Fruit fly (Drosophila melanogaster) S2 (cell line): ENCODE data around the gene CG4467.

ENCODE experiments used
- CG8478 ChIP-seq: fragments of >200 bp; optimal IDR thresholded peaks from 2 replicates; lab custom pipeline; 2018
- CTCF ChIP-seq, 2 experiments: fragments of >200 bp; optimal IDR thresholded peaks; 2 replicates each; lab custom pipeline; 2018

Gene CG4467

dm6 chr3R:23258524-23258923, 9.8 kb upstream of the CG4467 start:
- TF ChIP-seq CTCF (optimal IDR thresholded peaks at IDR 0.05; lab: Kevin White, UChicago) (no peak), CG8478 (lab: Kevin White, UChicago) (no peak)

- TF ChIP-seq CTCF (optimal IDR thresholded peaks at IDR 0.05; lab: Kevin White, UChicago) (no peak), CG8478 (lab: Kevin White, UChicago) (no peak)
These were observed 9.3 kb upstream of the CG4467 start, which contains the start of the genes wda and Pex11c for dm6 chr3R:23257986-23258427. wda (minus strand) TSS chr3R:23258087. Pex11c (plus strand) TSS chr3R:23258365.

- TF ChIP-seq CG8478 (lab: Kevin White, UChicago), result no peak
- no peak for TF ChIP-seq CTCF (optimal IDR thresholded peaks at IDR 0.05; lab: Kevin White, UChicago)
These were observed 2.6 kb upstream of the CG4467 start, which contains the start of the genes Rad60 and EloA for dm6 chr3R:23251256-23251655. Rad60 (minus strand) TSS chr3R:23251477. EloA (plus strand) TSS chr3R:23251563.

- no peak for TF ChIP-seq CG8478 (lab: Kevin White, UChicago)
- TF ChIP-seq CTCF (optimal IDR thresholded peaks at IDR 0.05; lab: Kevin White, UChicago), result no peak
These were observed 8.6 kb downstream of the CG4467 start for dm6 chr3R:23239934-23240632.

- no peak for TF ChIP-seq CTCF (optimal IDR thresholded peaks at IDR 0.05; lab: Kevin White, UChicago)
- no peak for TF ChIP-seq CG8478 (lab: Kevin White, UChicago)
These were observed 9.7 kb downstream of the CG4467 start for dm6 chr3R:23239051-23239450.

DNA sequence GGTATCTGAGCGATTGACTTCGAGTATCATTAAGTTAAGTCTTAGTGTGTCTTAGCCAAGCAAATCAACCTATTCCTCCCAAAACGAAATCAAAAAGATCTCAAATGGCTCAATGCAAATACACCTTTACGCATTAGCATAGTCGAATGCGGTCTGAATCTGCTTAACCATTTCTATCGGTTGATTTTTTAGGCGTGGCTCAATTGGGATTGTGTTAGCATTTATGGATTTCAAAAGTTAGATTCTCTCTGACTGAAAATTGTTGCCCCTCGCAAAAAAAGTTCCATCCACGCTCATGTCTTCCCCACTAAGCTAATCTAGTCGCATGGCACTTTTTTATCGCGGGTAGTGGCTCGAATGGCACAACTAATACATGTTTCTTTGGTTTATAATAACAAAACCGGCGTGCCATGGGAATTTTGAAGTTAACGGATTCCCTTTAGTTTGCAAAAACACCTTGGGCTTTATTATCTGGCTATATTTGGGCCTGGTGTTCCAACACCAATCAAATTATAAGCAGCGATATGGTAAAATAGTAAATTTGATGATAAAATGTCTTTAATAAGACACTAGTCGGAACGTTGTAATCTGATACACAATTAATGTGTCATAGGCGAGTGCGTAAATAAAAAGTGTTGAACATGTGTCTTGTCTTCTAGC, 20.0 kb downstream of the CG4467 start:
- TF ChIP-seq CG8478 (lab: Kevin White, UChicago) (no peak), CTCF (optimal IDR thresholded peaks at IDR 0.05; lab: Kevin White, UChicago) (no peak)

DNA sequence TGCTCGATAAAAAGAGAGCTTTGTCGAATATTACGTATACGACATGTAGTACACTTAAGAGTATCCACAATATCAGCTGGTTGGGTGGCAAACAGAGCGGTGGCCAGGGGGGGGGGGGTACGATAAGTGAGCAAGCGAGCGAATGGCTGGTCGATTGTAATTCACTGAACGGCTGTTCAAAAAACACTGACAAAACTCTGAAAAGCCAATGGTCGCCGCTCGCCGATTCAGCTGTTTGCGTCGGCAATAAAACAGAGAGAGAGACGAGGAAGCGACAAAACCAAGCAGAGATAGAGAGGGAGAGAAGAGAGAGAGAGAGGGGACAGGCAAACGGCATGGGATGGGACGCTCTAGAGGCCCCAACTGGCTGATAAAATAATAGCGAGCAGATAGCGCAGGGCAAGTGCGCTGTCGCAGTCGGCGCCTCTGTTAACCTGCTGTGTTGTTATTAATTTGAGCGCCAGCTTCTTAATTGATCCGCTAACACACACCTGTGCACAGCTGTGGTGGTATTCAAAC, 22.1 kb downstream of the CG4467 start, which contains the start of gene cnc:
cnc (minus strand) TSS at position 191 of the 519 bp plus-strand sequence.
- TF ChIP-seq CTCF (optimal IDR thresholded peaks at IDR 0.05; lab: Kevin White, UChicago), result no peak
- no peak for TF ChIP-seq CG8478 (lab: Kevin White, UChicago)

DNA sequence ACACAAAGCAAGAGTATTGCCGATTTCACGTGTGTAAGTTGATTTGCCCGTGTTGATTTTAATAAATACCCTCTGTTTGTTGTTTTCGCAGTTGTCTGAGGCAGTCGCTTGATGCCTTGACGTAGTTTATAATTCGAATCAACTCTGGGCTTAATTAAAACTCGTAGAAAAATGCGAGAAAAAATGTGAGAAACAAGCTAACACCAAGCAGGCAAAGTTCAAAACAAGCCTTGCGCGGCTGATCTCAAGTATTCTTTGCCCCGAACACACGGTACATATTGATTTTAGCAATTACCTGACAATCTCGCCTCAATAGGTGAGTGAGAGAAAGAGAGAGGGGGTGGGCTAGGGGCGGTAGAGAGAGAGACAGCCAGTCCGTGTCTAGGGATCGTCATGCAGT, 23.4 kb downstream of the CG4467 start:
- TF ChIP-seq CTCF (optimal IDR thresholded peaks at IDR 0.05; lab: Kevin White, UChicago), result no peak
- TF ChIP-seq CG8478 (lab: Kevin White, UChicago), result no peak

DNA sequence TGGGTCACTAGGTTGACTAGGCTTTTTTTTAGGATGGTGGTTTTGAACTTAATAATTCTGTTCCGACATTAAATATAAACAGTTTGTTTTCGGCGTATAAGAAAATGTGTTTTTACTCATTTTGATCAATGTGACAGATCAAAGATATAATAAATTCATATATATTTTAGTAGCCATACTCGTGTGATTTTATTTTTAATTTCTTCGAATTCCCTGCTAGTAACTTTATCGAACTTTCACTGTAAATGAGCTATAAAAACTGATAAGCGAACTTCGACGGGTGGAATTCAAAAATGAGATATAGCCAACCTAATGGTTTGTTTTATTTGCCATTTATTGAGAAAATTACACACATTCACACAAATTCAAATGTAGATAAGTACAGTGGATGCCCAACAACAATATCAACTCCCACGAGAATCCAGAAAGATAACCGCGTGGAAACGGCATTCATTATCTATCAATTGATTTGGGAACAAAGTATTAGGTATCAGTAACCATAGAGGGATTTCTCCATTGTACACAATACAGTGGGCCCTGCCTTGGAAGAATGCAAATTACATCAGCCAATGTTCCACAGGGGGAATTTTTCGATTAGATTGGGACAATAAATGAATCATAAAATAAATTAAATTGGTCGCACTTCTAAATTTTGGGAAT, 25.4 kb downstream of the CG4467 start:
- no peak for TF ChIP-seq CTCF (optimal IDR thresholded peaks at IDR 0.05; lab: Kevin White, UChicago)
- no peak for TF ChIP-seq CG8478 (lab: Kevin White, UChicago)

- TF ChIP-seq CG8478 (lab: Kevin White, UChicago) (no peak), CTCF (optimal IDR thresholded peaks at IDR 0.05; lab: Kevin White, UChicago) (no peak)
These were observed 27.0 kb downstream of the CG4467 start for dm6 chr3R:23221680-23222148.

- TF ChIP-seq CG8478 (lab: Kevin White, UChicago) (no peak), CTCF (optimal IDR thresholded peaks at IDR 0.05; lab: Kevin White, UChicago) (no peak)
These were observed 27.6 kb downstream of the CG4467 start for dm6 chr3R:23221003-23221679.

DNA sequence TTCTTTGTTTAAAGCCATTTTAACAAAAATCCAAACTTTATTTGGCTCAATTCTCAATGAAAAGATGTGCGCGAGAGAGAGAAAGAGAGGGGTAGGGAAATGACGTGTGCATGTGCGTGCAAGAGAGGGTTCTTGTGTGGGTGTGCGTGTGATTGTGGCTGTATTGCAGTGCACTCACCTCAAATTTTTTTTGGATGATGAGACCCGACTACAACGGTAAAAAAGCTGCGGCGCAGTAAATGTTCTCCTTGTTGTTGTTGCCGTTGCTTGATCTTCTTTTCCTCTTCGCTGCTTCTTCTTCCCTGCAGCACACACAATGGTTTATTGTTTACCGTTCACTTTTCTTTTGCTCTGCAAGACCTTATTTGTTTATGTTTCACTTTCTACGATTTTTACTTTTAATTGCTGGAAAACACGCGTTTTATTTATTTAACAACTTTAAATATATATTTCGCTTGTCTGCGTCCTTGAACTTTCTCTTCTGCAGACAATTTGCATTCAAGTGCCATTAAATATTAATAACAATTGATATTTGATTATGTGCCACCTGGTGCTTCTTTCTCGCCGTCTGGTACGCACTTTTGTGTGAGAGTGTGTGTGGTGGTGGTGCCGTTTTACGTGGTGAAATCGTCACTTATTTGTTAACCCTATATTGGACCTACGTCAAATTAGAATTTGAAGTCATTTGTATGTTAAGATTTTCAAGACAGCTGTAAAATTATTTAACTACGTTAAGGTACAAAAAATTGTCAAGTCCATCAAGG, 28.3 kb downstream of the CG4467 start:
- no peak for TF ChIP-seq CG8478 (lab: Kevin White, UChicago)
- TF ChIP-seq CTCF (optimal IDR thresholded peaks at IDR 0.05; lab: Kevin White, UChicago), result no peak

DNA sequence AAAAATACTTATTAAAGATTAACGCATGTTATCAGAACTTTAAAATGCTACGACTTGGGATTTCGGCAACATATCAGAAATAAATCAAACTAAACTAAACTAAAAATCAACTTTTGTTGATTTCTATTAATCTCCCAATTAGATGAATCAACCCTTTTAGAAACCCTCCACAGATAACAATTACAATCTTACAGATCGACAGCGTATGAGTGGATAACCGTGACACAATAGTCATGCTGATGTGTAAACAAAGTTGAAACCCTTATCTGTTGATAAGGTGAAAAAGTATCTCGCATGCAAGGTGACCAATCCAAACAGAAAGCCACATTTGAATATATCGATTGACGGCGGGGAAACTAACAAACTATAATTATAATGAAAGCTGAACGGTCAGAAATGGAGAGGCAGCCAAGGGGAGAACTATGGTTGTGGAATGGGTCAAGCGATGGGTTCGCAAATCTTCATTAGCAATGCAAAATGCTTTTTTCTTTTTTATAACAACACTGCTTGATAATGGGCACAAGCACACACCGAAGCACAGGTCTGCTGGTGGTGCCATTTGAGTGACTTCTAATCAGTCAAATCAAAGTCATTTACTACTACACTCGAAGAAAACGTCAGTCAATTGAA, 31.4 kb downstream of the CG4467 start:
- no peak for TF ChIP-seq CTCF (optimal IDR thresholded peaks at IDR 0.05; lab: Kevin White, UChicago)
- TF ChIP-seq CG8478 (lab: Kevin White, UChicago), result no peak
